Worm (Caenorhabditis elegans) whole organism, L4 larva: ENCODE results near the gene F59E11.5.

Source experiments
- lin-15B ChIP-seq: fragments of 150-350 bp; sonication (generic microtip); optimal IDR thresholded peaks from 3 replicates; lab custom pipeline; 2014; ENCODE audit warnings: missing biosample characterization, missing genetic modification characterization
- mdl-1 ChIP-seq, 2 experiments: fragments of 150-350 bp in 1 of 2; sonication (generic microtip) in 1 of 2; optimal IDR thresholded peaks; 2 replicates each; lab custom pipeline; 2014 to 2017; ENCODE audit warnings: missing biosample characterization in 2 of 2, missing genetic modification characterization in 2 of 2
- snpc-4 ChIP-seq: fragments of 150-350 bp; optimal IDR thresholded peaks from 2 replicates; lab custom pipeline; 2014; ENCODE audit warnings: missing biosample characterization, missing genetic modification characterization
- unc-62 ChIP-seq, 3 experiments: fragments of 150-350 bp in 1 of 3; sonication (generic microtip); optimal IDR thresholded peaks in 2 of 3; peaks in 1 of 3; 1 replicate in 1 of 3; 2 replicates in 2 of 3; lab custom pipeline; 2014 to 2017; ENCODE audit warnings: missing biosample characterization in 3 of 3, missing genetic modification characterization in 3 of 3, missing genetic modification reagents in 3 of 3, missing genotype in 1 of 3

DNA sequence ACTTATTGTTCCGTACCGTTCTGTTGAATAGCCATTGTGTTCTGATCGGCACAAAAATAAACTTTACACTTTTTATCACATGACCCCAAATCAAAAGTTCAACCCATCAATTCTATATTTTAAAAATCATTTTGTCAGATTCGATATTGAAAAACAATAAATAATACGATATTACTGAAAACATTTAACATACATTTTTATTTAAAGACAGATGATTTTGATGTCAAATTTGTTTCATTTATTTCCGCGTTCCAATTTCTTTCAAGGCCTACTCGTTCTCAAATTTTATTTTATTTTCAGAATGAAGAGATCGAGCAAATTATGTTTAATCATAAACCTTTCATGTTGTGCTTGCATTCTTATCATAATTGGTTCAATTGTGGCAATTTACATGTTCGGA lies at the start of gene F59E11.5:
- no peak for TF ChIP-seq snpc-4
- no peak for TF ChIP-seq unc-62 (GFP tag; optimal IDR thresholded peaks at IDR 0.05 in 1 of 2; lab: Kevin White, UChicago)
- no peak for TF ChIP-seq unc-62 (tag; optimal IDR thresholded peaks at IDR 0.05; lab: Kevin White, UChicago)
- TF ChIP-seq lin-15B (tag; lab: Kevin White, UChicago) = no peak
- no peak for TF ChIP-seq mdl-1 (tag; optimal IDR thresholded peaks at IDR 0.05; lab: Kevin White, UChicago)
